Fruit fly (Drosophila melanogaster): ENCODE results near the gene CG31678.

The CG31678 gene

dm6 chr2L:20645394-20645869, 30.3 kb downstream of the CG31678 start, which contains the start of the genes phr6-4 and CG2608 (continued):
- TF ChIP-seq stc (GFP tag; IDR thresholded peaks at IDR 0.05) (peak; percentile 69), CG7745 (tag; optimal IDR thresholded peaks at IDR 0.05) (no peak), Gsc (GFP tag; IDR thresholded peaks at IDR 0.05) (no peak), CG10565 (GFP tag; optimal IDR thresholded peaks at IDR 0.05) (peak; percentile 68), al (GFP tag; IDR thresholded peaks at IDR 0.05) (peak; percentile 90), shn (GFP tag; optimal IDR thresholded peaks at IDR 0.05) (peak; percentile 82), peb (GFP tag; IDR thresholded peaks at IDR 0.05) (peak; percentile 67; the same call in 1 of the 2 replicates), Mad (GFP tag; optimal IDR thresholded peaks at IDR 0.05) (peak; percentile 87), org-1 (GFP tag; optimal IDR thresholded peaks at IDR 0.05) (peak; percentile 84), sens (GFP tag) (peak; percentile 98), CG5180 (GFP tag; optimal IDR thresholded peaks at IDR 0.05) (peak; percentile 71), Scr (GFP tag; IDR thresholded peaks at IDR 0.05; ENCODE audit: partially characterized antibody) (no peak), gce (GFP tag; IDR thresholded peaks at IDR 0.05) (0 out of 3 replicates have a peak, but pooled peaks have one; percentile 62), CG34422 (GFP tag; IDR thresholded peaks at IDR 0.05) (peak; percentile 73; the same call in 1 of the 3 replicates), NC2β (GFP tag; optimal IDR thresholded peaks at IDR 0.05) (peak; percentile 85), Dek (tag; optimal IDR thresholded peaks at IDR 0.05) (peak; percentile 91), CG17359 (tag; optimal IDR thresholded peaks at IDR 0.05) (peak; percentile 91), CG1792 (GFP tag; optimal IDR thresholded peaks at IDR 0.05) (peak; percentile 78), chinmo (GFP tag; IDR thresholded peaks at IDR 0.05; ENCODE audit: partially characterized antibody) (no peak), knrl (GFP tag; IDR thresholded peaks at IDR 0.05; ENCODE audit: partially characterized antibody) (no peak), CG11696 (GFP tag; IDR thresholded peaks at IDR 0.05) (peak; percentile 67), gfzf (GFP tag; optimal IDR thresholded peaks at IDR 0.05) (peak; percentile 67), Spps (tag; optimal IDR thresholded peaks at IDR 0.05) (peak; percentile 89), CG5953 (GFP tag; IDR thresholded peaks at IDR 0.05) (peak; percentile 55; the same call in 1 of the 2 replicates), CG6683 (GFP tag; optimal IDR thresholded peaks at IDR 0.05) (peak; percentile 84), fd64A (GFP tag; optimal IDR thresholded peaks at IDR 0.05) (peak; percentile 75), cas (GFP tag; IDR thresholded peaks at IDR 0.05) (peak; percentile 72), zen2 (GFP tag; IDR thresholded peaks at IDR 0.05; ENCODE audit: partially characterized antibody) (no peak), CG9817 (tag; optimal IDR thresholded peaks at IDR 0.05) (peak; percentile 90), jigr1 (GFP tag; IDR thresholded peaks at IDR 0.05) (peak; percentile 71; the same call in 1 of the 3 replicates), chm (GFP tag; IDR thresholded peaks at IDR 0.05) (peak; percentile 82), CG9437 (GFP tag; optimal IDR thresholded peaks at IDR 0.05) (peak; percentile 90), CG10431 (GFP tag; optimal IDR thresholded peaks at IDR 0.05) (peak; percentile 70), CG1024 (GFP tag; IDR thresholded peaks at IDR 0.05) (no peak; the same call in 1 of the 2 replicates), Abd-B (GFP tag; optimal IDR thresholded peaks at IDR 0.05) (peak; percentile 94), NK7.1 (GFP tag; optimal IDR thresholded peaks at IDR 0.05) (peak; percentile 80), pum (GFP tag; optimal IDR thresholded peaks at IDR 0.05) (peak; percentile 81), gcm2 (GFP tag; optimal IDR thresholded peaks at IDR 0.05) (peak; percentile 59), abd-A (tag; optimal IDR thresholded peaks at IDR 0.05) (no peak), Gug (GFP tag; IDR thresholded peaks at IDR 0.05) (peak; percentile 85), CG2129 (GFP tag; IDR thresholded peaks at IDR 0.05; ENCODE audit: partially characterized antibody) (no peak), Hey (tag; optimal IDR thresholded peaks at IDR 0.05) (no peak), MTF-1 (GFP tag; optimal IDR thresholded peaks at IDR 0.05; ENCODE audit: borderline replicate concordance) (peak; percentile 56), lov (optimal IDR thresholded peaks at IDR 0.05) (no peak), lov (GFP tag; IDR thresholded peaks at IDR 0.05) (0 out of 3 replicates have a peak, but pooled peaks have one; percentile 69), tll (GFP tag; optimal IDR thresholded peaks at IDR 0.05) (no peak), sim (GFP tag; IDR thresholded peaks at IDR 0.05) (no peak), bab2 (GFP tag; optimal IDR thresholded peaks at IDR 0.05) (peak; percentile 84), CG12071 (GFP tag; optimal IDR thresholded peaks at IDR 0.05) (peak; percentile 85), Oli (tag; optimal IDR thresholded peaks at IDR 0.05) (peak; percentile 94)

All from whole organism, embryonic.